Fruit fly (Drosophila melanogaster) whole organism, embryonic: ENCODE measurements around the gene Kal1.

Experiments
- Aef1 ChIP-seq: fragments of 200-800 bp; sonication (Bioruptor generic); IDR thresholded peaks from 3 replicates; pipeline ENCODE4 v1.3.6; 2022; ENCODE audit warnings: missing biosample characterization, missing genetic modification characterization
- B-H1 ChIP-seq: fragments of 200-800 bp; sonication (Bioruptor generic); IDR thresholded peaks from 3 replicates; pipeline ENCODE4 v1.3.6; 2022; ENCODE audit warnings: missing biosample characterization, missing genetic modification characterization
- CG10366 ChIP-seq: fragments of 200-800 bp; sonication (Bioruptor generic); IDR thresholded peaks from 2 replicates; pipeline ENCODE4 v1.3.6; 2022; ENCODE audit warnings: missing biosample characterization, missing genetic modification characterization
- CG10431 ChIP-seq: fragments of 200-800 bp; sonication (Bioruptor generic); optimal IDR thresholded peaks from 3 replicates; lab custom pipeline; 2018; ENCODE audit warnings: missing biosample characterization, mild to moderate bottlenecking, missing genetic modification characterization
- CG10543 ChIP-seq: fragments of 200-800 bp; sonication (Bioruptor generic); optimal IDR thresholded peaks from 3 replicates; lab custom pipeline; 2017; ENCODE audit warnings: missing biosample characterization, mild to moderate bottlenecking, missing genetic modification characterization, moderate library complexity
- CG12104 ChIP-seq: fragments of 200-800 bp; sonication (Bioruptor generic); optimal IDR thresholded peaks from 3 replicates; lab custom pipeline; 2016; ENCODE audit warnings: missing biosample characterization, missing genetic modification characterization
- CG13775 ChIP-seq: fragments of 200-800 bp; sonication (Bioruptor generic); optimal IDR thresholded peaks from 3 replicates; lab custom pipeline; 2017; ENCODE audit warnings: missing biosample characterization, mild to moderate bottlenecking, missing genetic modification characterization
- CG14441 ChIP-seq: fragments of 200-800 bp; sonication (Bioruptor generic); IDR thresholded peaks from 2 replicates; pipeline ENCODE4 v1.3.6; 2022; ENCODE audit warnings: missing biosample characterization, missing genetic modification characterization
- CG15269 ChIP-seq: fragments of 200-800 bp; sonication (Bioruptor generic); optimal IDR thresholded peaks from 2 replicates; lab custom pipeline; 2018; ENCODE audit warnings: missing biosample characterization, mild to moderate bottlenecking, missing genetic modification characterization, moderate library complexity
- CG15696 ChIP-seq: fragments of 200-800 bp; sonication (Bioruptor generic); optimal IDR thresholded peaks from 2 replicates; lab custom pipeline; 2019; ENCODE audit warnings: missing biosample characterization, mild to moderate bottlenecking, missing genetic modification characterization, moderate library complexity
- CG1647 ChIP-seq: fragments of 200-800 bp; sonication (Bioruptor generic); optimal IDR thresholded peaks from 3 replicates; lab custom pipeline; 2016; ENCODE audit warnings: missing biosample characterization, missing genetic modification characterization
- CG2678 ChIP-seq: fragments of 200-800 bp; sonication (Bioruptor generic); optimal IDR thresholded peaks from 3 replicates; lab custom pipeline; 2019; ENCODE audit warnings: missing biosample characterization, mild to moderate bottlenecking, missing genetic modification characterization, moderate library complexity
- CG31388 ChIP-seq: fragments of 200-800 bp; sonication (Bioruptor generic); optimal IDR thresholded peaks from 2 replicates; lab custom pipeline; 2016; ENCODE audit warnings: missing biosample characterization, missing genetic modification characterization
- CG3407 ChIP-seq: fragments of 200-800 bp; sonication (Bioruptor generic); optimal IDR thresholded peaks from 2 replicates; lab custom pipeline; 2018; ENCODE audit warnings: missing biosample characterization, mild to moderate bottlenecking, missing genetic modification characterization
- CG34224 ChIP-seq: fragments of 200-800 bp; sonication (Bioruptor generic); IDR thresholded peaks from 3 replicates; pipeline ENCODE4 v1.3.6; 2022; ENCODE audit warnings: missing biosample characterization, missing genetic modification characterization; ENCODE audit not compliant: partially characterized antibody
- CG3838 ChIP-seq: fragments of 200-800 bp; sonication (Bioruptor generic); optimal IDR thresholded peaks from 3 replicates; lab custom pipeline; 2016; ENCODE audit warnings: missing biosample characterization, missing genetic modification characterization
- CG5953 ChIP-seq: fragments of 200-800 bp; sonication (Bioruptor generic); IDR thresholded peaks from 2 replicates; pipeline ENCODE4 v1.3.6; 2022; ENCODE audit warnings: missing biosample characterization, missing genetic modification characterization
- CG6689 ChIP-seq: fragments of 200-800 bp; sonication (Bioruptor generic); IDR thresholded peaks from 2 replicates; pipeline ENCODE4 v1.3.6; 2022; ENCODE audit warnings: missing biosample characterization, missing genetic modification characterization
- CG7357 ChIP-seq: fragments of 200-800 bp; sonication (Bioruptor generic); IDR thresholded peaks from 3 replicates; pipeline ENCODE4 v1.3.6; 2022; ENCODE audit warnings: missing biosample characterization, missing genetic modification characterization
- CG7963 ChIP-seq: fragments of 200-800 bp; sonication (Bioruptor generic); IDR thresholded peaks from 3 replicates; pipeline ENCODE4 v1.3.6; 2022; ENCODE audit warnings: missing biosample characterization, missing genetic modification characterization; ENCODE audit not compliant: partially characterized antibody
- CG8765 ChIP-seq: fragments of 200-800 bp; sonication (Bioruptor generic); IDR thresholded peaks from 2 replicates; pipeline ENCODE4 v1.3.6; 2022; ENCODE audit warnings: missing biosample characterization, missing genetic modification characterization
- CG9215 ChIP-seq: fragments of 200-800 bp; sonication (Bioruptor generic); IDR thresholded peaks from 2 replicates; pipeline ENCODE4 v1.3.6; 2022; ENCODE audit warnings: missing biosample characterization, missing genetic modification characterization
- CG9727 ChIP-seq: fragments of 200-800 bp; sonication (Bioruptor generic); optimal IDR thresholded peaks from 3 replicates; lab custom pipeline; 2017; ENCODE audit warnings: missing biosample characterization, mild to moderate bottlenecking, missing genetic modification characterization
- D19A ChIP-seq: fragments of 200-800 bp; optimal IDR thresholded peaks from 3 replicates; lab custom pipeline; 2019; ENCODE audit warnings: missing biosample characterization, mild to moderate bottlenecking, missing genetic modification characterization, moderate library complexity
- Dll ChIP-seq: fragments of 200-800 bp; sonication (Bioruptor generic); IDR thresholded peaks from 4 replicates; pipeline ENCODE4 v1.3.6; 2022; ENCODE audit warnings: missing biosample characterization, missing genetic modification characterization; ENCODE audit not compliant: partially characterized antibody
- Dref ChIP-seq: fragments of 200-800 bp; sonication (Bioruptor generic); IDR thresholded peaks from 2 replicates; pipeline ENCODE4 v1.3.6; 2022; ENCODE audit warnings: missing biosample characterization, missing genetic modification characterization
- Ets65A ChIP-seq: fragments of 200-800 bp; sonication (Bioruptor generic); peaks from one replicate; lab custom pipeline; 2016; ENCODE audit warnings: missing biosample characterization, missing genetic modification characterization
- Med ChIP-seq: fragments of 200-800 bp; sonication (Bioruptor generic); peaks from one replicate; lab custom pipeline; 2016; ENCODE audit warnings: missing biosample characterization, missing genetic modification characterization, mild to moderate bottlenecking, inconsistent platforms, moderate library complexity
- Nf-YB ChIP-seq: fragments of 200-800 bp; sonication (Bioruptor generic); optimal IDR thresholded peaks from 3 replicates; lab custom pipeline; 2019; ENCODE audit warnings: missing biosample characterization, mild to moderate bottlenecking, missing genetic modification characterization, moderate library complexity
- Oaz ChIP-seq: fragments of 200-800 bp; sonication (Bioruptor generic); IDR thresholded peaks from 2 replicates; pipeline ENCODE4 v1.3.6; 2022; ENCODE audit warnings: missing biosample characterization, missing genetic modification characterization
- Ravus ChIP-seq: fragments of 200-800 bp; sonication (Bioruptor generic); IDR thresholded peaks from 2 replicates; pipeline ENCODE4 v1.3.6; 2022; ENCODE audit warnings: missing biosample characterization, missing genetic modification characterization
- amos ChIP-seq: fragments of 200-800 bp; sonication (Bioruptor generic); IDR thresholded peaks from 2 replicates; pipeline ENCODE4 v1.3.6; 2022; ENCODE audit warnings: missing biosample characterization, missing genetic modification characterization; ENCODE audit not compliant: partially characterized antibody
- br ChIP-seq: fragments of >200 bp; optimal IDR thresholded peaks from 2 replicates; lab custom pipeline; 2017
- chinmo ChIP-seq: fragments of 200-800 bp; sonication (Bioruptor generic); IDR thresholded peaks from 4 replicates; pipeline ENCODE4 v1.3.6; 2022; ENCODE audit warnings: missing biosample characterization, missing genetic modification characterization; ENCODE audit not compliant: partially characterized antibody
- crc ChIP-seq: fragments of 200-800 bp; sonication (Bioruptor generic); optimal IDR thresholded peaks from 2 replicates; lab custom pipeline; 2016; ENCODE audit warnings: missing biosample characterization, missing genetic modification characterization
- crp ChIP-seq, 2 experiments: fragments of 200-800 bp; sonication (Bioruptor generic); optimal IDR thresholded peaks; 2 replicates in 1 of 2; 3 replicates in 1 of 2; lab custom pipeline; 2017; ENCODE audit warnings: missing biosample characterization in 2 of 2, missing genetic modification characterization in 2 of 2, mild to moderate bottlenecking in 1 of 2, moderate library complexity in 1 of 2
- dati ChIP-seq: fragments of 200-800 bp; sonication (Bioruptor generic); IDR thresholded peaks from 2 replicates; pipeline ENCODE4 v1.3.6; 2022; ENCODE audit warnings: missing biosample characterization, missing genetic modification characterization
- dmrt11E ChIP-seq: fragments of 200-800 bp; sonication (Bioruptor generic); optimal IDR thresholded peaks from 3 replicates; lab custom pipeline; 2018; ENCODE audit warnings: missing biosample characterization, mild to moderate bottlenecking, missing genetic modification characterization, moderate library complexity
- emc ChIP-seq: fragments of 200-800 bp; sonication (Bioruptor generic); optimal IDR thresholded peaks from 2 replicates; lab custom pipeline; 2016; ENCODE audit warnings: missing biosample characterization, missing genetic modification characterization
- fu2 ChIP-seq: fragments of 200-800 bp; sonication (Bioruptor generic); optimal IDR thresholded peaks from 2 replicates; lab custom pipeline; 2016; ENCODE audit warnings: missing biosample characterization, missing genetic modification characterization
- gfzf ChIP-seq: fragments of 200-800 bp; sonication (Bioruptor generic); optimal IDR thresholded peaks from 2 replicates; lab custom pipeline; 2016; ENCODE audit warnings: missing biosample characterization, mild to moderate bottlenecking, missing genetic modification characterization, moderate library complexity
- hbn ChIP-seq: fragments of 200-800 bp; sonication (Bioruptor generic); IDR thresholded peaks from 2 replicates; pipeline ENCODE4 v1.3.6; 2022; ENCODE audit warnings: missing biosample characterization, missing genetic modification characterization; ENCODE audit not compliant: partially characterized antibody
- luna ChIP-seq: fragments of 200-800 bp; sonication (Bioruptor generic); optimal IDR thresholded peaks from 2 replicates; lab custom pipeline; 2016; ENCODE audit warnings: missing biosample characterization, missing genetic modification characterization
- otp ChIP-seq: fragments of 200-800 bp; sonication (Bioruptor generic); IDR thresholded peaks from 3 replicates; pipeline ENCODE4, ENCODE4 v1.3.6; 2022; ENCODE audit warnings: missing biosample characterization, missing genetic modification characterization
- phol ChIP-seq: fragments of 200-800 bp; sonication (Bioruptor generic); optimal IDR thresholded peaks from 3 replicates; lab custom pipeline; 2018; ENCODE audit warnings: missing biosample characterization, mild to moderate bottlenecking, missing genetic modification characterization, moderate library complexity
- psq ChIP-seq: fragments of 200-800 bp; sonication (Bioruptor generic); optimal IDR thresholded peaks from 2 replicates; lab custom pipeline; 2017; ENCODE audit warnings: missing biosample characterization, missing genetic modification characterization
- pzg ChIP-seq: fragments of 200-800 bp; sonication (Bioruptor generic); optimal IDR thresholded peaks from 3 replicates; lab custom pipeline; 2018; ENCODE audit warnings: missing biosample characterization, mild to moderate bottlenecking, missing genetic modification characterization, moderate library complexity
- salm ChIP-seq: fragments of 200-800 bp; sonication (Bioruptor generic); optimal IDR thresholded peaks from 2 replicates; lab custom pipeline; 2018; ENCODE audit warnings: missing biosample characterization, mild to moderate bottlenecking, missing genetic modification characterization
- so ChIP-seq: fragments of 200-800 bp; sonication (Bioruptor generic); IDR thresholded peaks from 3 replicates; pipeline ENCODE4 v1.3.6; 2022; ENCODE audit warnings: missing biosample characterization, missing genetic modification characterization
- sob ChIP-seq: fragments of 200-800 bp; sonication (Bioruptor generic); IDR thresholded peaks from 2 replicates; pipeline ENCODE4 v1.3.6; 2022; ENCODE audit warnings: missing biosample characterization, missing genetic modification characterization
- wek ChIP-seq: fragments of 200-800 bp; sonication (Bioruptor generic); optimal IDR thresholded peaks from 3 replicates; lab custom pipeline; 2018; ENCODE audit warnings: missing biosample characterization, mild to moderate bottlenecking, missing genetic modification characterization, moderate library complexity

Kal1 gene

dm6 chr3R:24130080-24130479 is 11.1 kb upstream of the Kal1 start, which contains the start of the genes GatB and Tsc1 (continued):
- peak; percentile 61 for TF ChIP-seq Dref (GFP tag; lab: Robert Waterston, UW)
- peak; percentile 3 for TF ChIP-seq phol (tag; lab: Kevin White, UChicago)
- peak; percentile 74 for TF ChIP-seq pzg
- peak; percentile 17 for TF ChIP-seq wek
- TF ChIP-seq crp (GFP tag; optimal IDR thresholded peaks at IDR 0.05; lab: Kevin White, UChicago), result peak; percentile 67 to 95
- 0 out of 4 replicates have a peak, but pooled peaks have one; percentile 18 for TF ChIP-seq chinmo (GFP tag; lab: Robert Waterston, UW)
- TF ChIP-seq amos, result peak; percentile 51
- peak; percentile 97 for TF ChIP-seq CG3838 (GFP tag; lab: Kevin White, UChicago)
- peak; percentile 36 for TF ChIP-seq Nf-YB (GFP tag; lab: Kevin White, UChicago)
- TF ChIP-seq CG9727 (GFP tag; lab: Kevin White, UChicago), result no peak
- peak; percentile 5 for TF ChIP-seq gfzf (GFP tag; lab: Kevin White, UChicago)
- TF ChIP-seq Ets65A (GFP tag; lab: Kevin White, UChicago), result peak; percentile 43
- TF ChIP-seq hbn (GFP tag; lab: Robert Waterston, UW), result peak; percentile 38; the same call in 1 of the 2 replicates
- TF ChIP-seq dmrt11E (tag; lab: Kevin White, UChicago), result no peak
- peak; percentile 48 for TF ChIP-seq Med
- no peak for TF ChIP-seq CG10543 (GFP tag; lab: Kevin White, UChicago)

DNA sequence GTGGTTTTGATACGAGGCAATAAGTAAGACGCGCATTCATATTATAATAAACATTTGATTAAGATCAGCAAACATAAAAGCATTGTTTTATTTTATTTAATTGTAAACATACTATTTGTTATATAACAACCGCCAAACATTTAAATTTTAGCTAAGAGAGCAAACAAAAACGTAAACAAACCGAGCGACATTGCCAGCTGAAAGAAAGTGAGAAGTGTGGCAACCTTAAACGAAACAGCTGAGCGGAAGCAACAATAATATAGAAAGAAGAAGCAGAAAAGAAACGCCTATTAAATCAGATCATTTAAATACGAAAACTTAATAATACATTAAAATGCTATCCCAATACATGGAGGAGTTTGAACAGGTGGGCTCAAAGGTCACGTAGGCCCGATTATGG is 6.6 kb upstream of the Kal1 start, which contains the start of gene Sec10:
Gene Sec10 (plus strand): TSS at position 252 of the 400 bp plus-strand sequence.
- TF ChIP-seq CG5953 (GFP tag; lab: Robert Waterston, UW) (no peak), Aef1 (GFP tag; lab: Robert Waterston, UW) (no peak), so (GFP tag; lab: Robert Waterston, UW) (no peak), Dll (no peak), fu2 (no peak), CG7963 (GFP tag; lab: Robert Waterston, UW) (0 out of 3 replicates have a peak, but pooled peaks have one; percentile 4), emc (GFP tag; lab: Kevin White, UChicago) (no peak), luna (no peak), CG15696 (tag; lab: Kevin White, UChicago) (no peak), CG3407 (GFP tag; lab: Kevin White, UChicago) (no peak), B-H1 (GFP tag; lab: Robert Waterston, UW) (no peak), Ravus (no peak), crc (no peak), CG9215 (GFP tag; lab: Robert Waterston, UW) (peak; percentile 94), CG2678 (tag; lab: Kevin White, UChicago) (no peak), CG10366 (GFP tag; lab: Robert Waterston, UW) (no peak), CG10431 (peak; percentile 15), CG3838 (GFP tag; lab: Kevin White, UChicago) (peak; percentile 99), CG7357 (no peak), D19A (tag; lab: Kevin White, UChicago) (no peak), CG34224 (GFP tag; lab: Robert Waterston, UW) (0 out of 3 replicates have a peak, but pooled peaks have one; percentile 25), CG14441 (no peak), CG8765 (GFP tag; lab: Robert Waterston, UW) (no peak), br (lab: Kevin White, UChicago) (no peak), CG31388 (GFP tag; lab: Kevin White, UChicago) (no peak), CG6689 (GFP tag; lab: Robert Waterston, UW) (no peak), CG1647 (GFP tag; lab: Kevin White, UChicago) (no peak), sob (GFP tag; lab: Robert Waterston, UW) (no peak), dati (GFP tag; lab: Robert Waterston, UW) (no peak), salm (tag; lab: Kevin White, UChicago) (no peak), CG12104 (GFP tag; lab: Kevin White, UChicago) (no peak), psq (no peak), CG13775 (GFP tag; lab: Kevin White, UChicago) (no peak), Oaz (GFP tag; lab: Robert Waterston, UW) (no peak), otp (GFP tag; lab: Robert Waterston, UW) (no peak), CG15269 (no peak)
